Worm (Caenorhabditis elegans) whole organism, L3 larva: ENCODE measurements around the gene scyl-1.

Experiments used
- R02D3.7 ChIP-seq: fragments of 150-350 bp; optimal IDR thresholded peaks from 2 replicates; lab custom pipeline; 2014; ENCODE audit warnings: missing biosample characterization, missing genetic modification characterization
- egl-27 ChIP-seq: sonication (generic microtip); optimal IDR thresholded peaks from 4 replicates; lab custom pipeline; 2017; ENCODE audit warnings: missing biosample characterization, missing genetic modification reagents, missing genetic modification characterization
- fkh-10 ChIP-seq: sonication (generic microtip); optimal IDR thresholded peaks from 2 replicates; lab custom pipeline; 2017; ENCODE audit warnings: missing biosample characterization, missing genetic modification reagents, missing genetic modification characterization
- fos-1 ChIP-seq: fragments of 150-350 bp; optimal IDR thresholded peaks from 2 replicates; lab custom pipeline; 2014; ENCODE audit warnings: missing biosample characterization, missing genetic modification characterization
- mdl-1 ChIP-seq: fragments of 150-350 bp; optimal IDR thresholded peaks from 2 replicates; lab custom pipeline; 2014; ENCODE audit warnings: missing biosample characterization, missing genetic modification characterization
- nhr-76 ChIP-seq: fragments of 150-350 bp; sonication (generic microtip); optimal IDR thresholded peaks from 5 replicates; lab custom pipeline; 2014; ENCODE audit warnings: missing biosample characterization, missing genetic modification characterization
- tbx-2 ChIP-seq: sonication (generic microtip); optimal IDR thresholded peaks from 2 replicates; lab custom pipeline; 2016; ENCODE audit warnings: mild to moderate bottlenecking, missing genetic modification characterization, missing compliant biosample characterization

DNA sequence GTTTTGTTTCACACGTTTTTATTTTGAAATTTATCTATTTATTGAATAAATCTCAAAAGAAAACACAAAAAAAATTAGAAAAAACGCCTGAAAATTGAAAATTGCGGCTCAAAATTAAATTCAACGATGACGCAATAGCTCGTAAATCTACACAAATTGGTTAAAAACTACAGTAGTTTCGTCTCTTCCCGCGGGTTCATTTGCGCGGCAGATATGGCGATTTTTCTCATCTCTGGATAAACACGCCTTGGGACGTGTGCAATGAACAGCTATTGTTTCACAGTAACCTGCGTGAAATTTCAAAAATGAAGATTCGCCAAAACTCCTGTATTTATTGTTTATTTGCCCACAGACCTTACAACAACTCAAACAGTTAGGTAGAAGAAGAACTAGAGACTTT, 32.2 kb downstream of the scyl-1 start:
- TF ChIP-seq egl-27 (tag; lab: Kevin White, UChicago): no peak
- no peak for TF ChIP-seq mdl-1 (tag; lab: Kevin White, UChicago)
- TF ChIP-seq fos-1 (tag; lab: Kevin White, UChicago): no peak
- TF ChIP-seq fkh-10 (GFP tag; lab: Kevin White, UChicago): no peak
- no peak for TF ChIP-seq R02D3.7 (tag; lab: Kevin White, UChicago)
- TF ChIP-seq tbx-2 (tag; lab: Kevin White, UChicago): no peak
- no peak for TF ChIP-seq nhr-76 (tag; lab: Kevin White, UChicago)
